Worm (Caenorhabditis elegans) whole organism, late embryonic: Measurements from ENCODE around the gene his-60.

Experiments used
- C08G9.2 ChIP-seq: sonication (generic microtip); optimal IDR thresholded peaks from 2 replicates; lab custom pipeline; 2016; ENCODE audit warnings: mild to moderate bottlenecking, missing genetic modification characterization, moderate library complexity, missing compliant biosample characterization
- C38D4.7 ChIP-seq: fragments of 200-800 bp; sonication (Bioruptor generic); optimal IDR thresholded peaks from 2 replicates; lab custom pipeline; 2018; ENCODE audit warnings: mild to moderate bottlenecking, missing genetic modification characterization, moderate library complexity, missing compliant biosample characterization
- F13H6.1 ChIP-seq: sonication (generic microtip); optimal IDR thresholded peaks from 2 replicates; lab custom pipeline; 2016; ENCODE audit warnings: missing genetic modification characterization, missing compliant biosample characterization
- K09A11.1 ChIP-seq: sonication (generic microtip); optimal IDR thresholded peaks from 2 replicates; lab custom pipeline; 2017; ENCODE audit warnings: antibody characterized with exemption, mild to moderate bottlenecking, missing genetic modification characterization, missing compliant biosample characterization; ENCODE audit not compliant: insufficient read depth
- ceh-14 ChIP-seq: sonication (generic microtip); optimal IDR thresholded peaks from 2 replicates; lab custom pipeline; 2016; ENCODE audit warnings: missing genotype, missing genetic modification characterization, missing compliant biosample characterization
- ceh-18 ChIP-seq: sonication (generic microtip); optimal IDR thresholded peaks from 2 replicates; lab custom pipeline; 2016; ENCODE audit warnings: missing genetic modification characterization, missing compliant biosample characterization
- ceh-19 ChIP-seq: fragments of 200-800 bp; sonication (Bioruptor generic); optimal IDR thresholded peaks from 2 replicates; lab custom pipeline; 2018; ENCODE audit warnings: mild to moderate bottlenecking, missing genetic modification characterization, missing compliant biosample characterization
- ceh-2 ChIP-seq: sonication (generic microtip); optimal IDR thresholded peaks from 2 replicates; lab custom pipeline; 2016; ENCODE audit warnings: missing genotype, missing genetic modification characterization, missing compliant biosample characterization
- ceh-30 ChIP-seq: fragments of 150-350 bp; optimal IDR thresholded peaks from 2 replicates; lab custom pipeline; 2014; ENCODE audit warnings: missing biosample characterization, missing genetic modification characterization
- ceh-34 ChIP-seq: sonication (generic microtip); optimal IDR thresholded peaks from 2 replicates; lab custom pipeline; 2016; ENCODE audit warnings: mild to moderate bottlenecking, missing genetic modification characterization, missing compliant biosample characterization
- ceh-45 ChIP-seq: fragments of 200-800 bp; sonication (Bioruptor generic); IDR thresholded peaks from 2 replicates; pipeline ENCODE4 v1.3.6; 2022; ENCODE audit warnings: missing genetic modification reagents, missing genetic modification characterization, missing compliant biosample characterization
- ceh-48 ChIP-seq: sonication (generic microtip); optimal IDR thresholded peaks from 2 replicates; lab custom pipeline; 2016; ENCODE audit warnings: missing genetic modification characterization, inconsistent platforms, missing compliant biosample characterization
- ceh-6 ChIP-seq: fragments of 200-800 bp; sonication (Bioruptor generic); optimal IDR thresholded peaks from 2 replicates; lab custom pipeline; 2018; ENCODE audit warnings: mild to moderate bottlenecking, missing genetic modification characterization, missing compliant biosample characterization
- ceh-9 ChIP-seq: sonication (generic microtip); optimal IDR thresholded peaks from 2 replicates; lab custom pipeline; 2016; ENCODE audit warnings: mild to moderate bottlenecking, missing genetic modification characterization, inconsistent platforms, missing compliant biosample characterization
- che-1 ChIP-seq: sonication (generic microtip); optimal IDR thresholded peaks from 2 replicates; lab custom pipeline; 2016; ENCODE audit warnings: mild to moderate bottlenecking, missing genetic modification characterization, missing compliant biosample characterization
- dmd-4 ChIP-seq: sonication (generic microtip); optimal IDR thresholded peaks from 2 replicates; lab custom pipeline; 2016; ENCODE audit warnings: borderline replicate concordance, missing genetic modification characterization, missing compliant biosample characterization
- elt-2 ChIP-seq: sonication (generic microtip); optimal IDR thresholded peaks from 2 replicates; lab custom pipeline; 2016; ENCODE audit warnings: missing genetic modification reagents, missing genetic modification characterization, missing compliant biosample characterization
- elt-4 ChIP-seq: sonication (generic microtip); optimal IDR thresholded peaks from 2 replicates; lab custom pipeline; 2016; ENCODE audit warnings: missing genetic modification characterization, missing compliant biosample characterization
- fax-1 ChIP-seq: sonication (generic microtip); optimal IDR thresholded peaks from 2 replicates; lab custom pipeline; 2016; ENCODE audit warnings: missing genotype, missing genetic modification characterization, missing compliant biosample characterization
- fkh-10 ChIP-seq: fragments of 150-350 bp; optimal IDR thresholded peaks from 2 replicates; lab custom pipeline; 2014; ENCODE audit warnings: missing biosample characterization, missing genetic modification reagents, missing genetic modification characterization
- fkh-6 ChIP-seq: sonication (generic microtip); optimal IDR thresholded peaks from 2 replicates; lab custom pipeline; 2016; ENCODE audit warnings: missing genetic modification characterization, missing compliant biosample characterization
- gmeb-2 ChIP-seq: sonication (generic microtip); optimal IDR thresholded peaks from 2 replicates; lab custom pipeline; 2016; ENCODE audit warnings: missing genetic modification characterization, inconsistent platforms, missing compliant biosample characterization
- hlh-15 ChIP-seq: sonication (generic microtip); optimal IDR thresholded peaks from 2 replicates; lab custom pipeline; 2016; ENCODE audit warnings: missing genetic modification characterization, missing compliant biosample characterization
- hlh-30 ChIP-seq: sonication (generic microtip); optimal IDR thresholded peaks from 2 replicates; lab custom pipeline; 2017; ENCODE audit warnings: antibody characterized with exemption, missing genetic modification characterization, missing compliant biosample characterization; ENCODE audit not compliant: insufficient read depth
- hlh-6 ChIP-seq: sonication (generic microtip); optimal IDR thresholded peaks from 2 replicates; lab custom pipeline; 2016; ENCODE audit warnings: missing genotype, missing genetic modification characterization, missing compliant biosample characterization
- lim-6 ChIP-seq: sonication (generic microtip); optimal IDR thresholded peaks from 2 replicates; lab custom pipeline; 2016; ENCODE audit warnings: missing genetic modification characterization, missing compliant biosample characterization
- madf-2 ChIP-seq: sonication (generic microtip); optimal IDR thresholded peaks from 2 replicates; lab custom pipeline; 2017; ENCODE audit warnings: missing genetic modification characterization, missing compliant biosample characterization
- nfya-1 ChIP-seq: sonication (generic microtip); optimal IDR thresholded peaks from 2 replicates; lab custom pipeline; 2017; ENCODE audit warnings: missing genetic modification characterization, mild to moderate bottlenecking, missing compliant biosample characterization, antibody characterized with exemption, moderate library complexity
- nhr-11 ChIP-seq: fragments of 150-350 bp; optimal IDR thresholded peaks from 2 replicates; lab custom pipeline; 2014; ENCODE audit warnings: missing biosample characterization, missing genetic modification characterization
- nhr-232 ChIP-seq: sonication (generic microtip); optimal IDR thresholded peaks from 2 replicates; lab custom pipeline; 2016; ENCODE audit warnings: missing genetic modification characterization, missing compliant biosample characterization
- npax-4 ChIP-seq: sonication (generic microtip); optimal IDR thresholded peaks from 2 replicates; lab custom pipeline; 2016; ENCODE audit warnings: missing genetic modification characterization, missing compliant biosample characterization
- pax-1 ChIP-seq: fragments of 150-350 bp; optimal IDR thresholded peaks from 2 replicates; lab custom pipeline; 2014; ENCODE audit warnings: missing biosample characterization, missing genetic modification characterization
- pha-2 ChIP-seq: sonication (generic microtip); optimal IDR thresholded peaks from 2 replicates; lab custom pipeline; 2017; ENCODE audit warnings: mild to moderate bottlenecking, missing genetic modification characterization, missing compliant biosample characterization
- pros-1 ChIP-seq: fragments of 150-350 bp; optimal IDR thresholded peaks from 2 replicates; lab custom pipeline; 2014; ENCODE audit warnings: missing biosample characterization, missing genetic modification reagents, missing genetic modification characterization
- rnt-1 ChIP-seq: sonication (generic microtip); optimal IDR thresholded peaks from 2 replicates; lab custom pipeline; 2016; ENCODE audit warnings: missing genetic modification characterization, missing compliant biosample characterization
- sdc-2 ChIP-seq: sonication (generic microtip); optimal IDR thresholded peaks from 2 replicates; lab custom pipeline; 2016; ENCODE audit warnings: missing genotype, missing genetic modification characterization, missing compliant biosample characterization
- sox-2 ChIP-seq: fragments of 200-800 bp; sonication (Bioruptor generic); IDR thresholded peaks from 2 replicates; pipeline ENCODE4 v1.3.6; 2022; ENCODE audit warnings: missing genetic modification reagents, missing genetic modification characterization, missing compliant biosample characterization
- sox-4 ChIP-seq: sonication (generic microtip); optimal IDR thresholded peaks from 2 replicates; lab custom pipeline; 2017; ENCODE audit warnings: mild to moderate bottlenecking, missing genetic modification characterization, inconsistent platforms, missing compliant biosample characterization
- tbx-2 ChIP-seq: sonication (generic microtip); optimal IDR thresholded peaks from 2 replicates; lab custom pipeline; 2016; ENCODE audit warnings: missing genetic modification characterization, missing compliant biosample characterization
- tbx-7 ChIP-seq: sonication (generic microtip); optimal IDR thresholded peaks from 2 replicates; lab custom pipeline; 2016; ENCODE audit warnings: missing genotype, missing genetic modification characterization, missing compliant biosample characterization
- unc-3 ChIP-seq, 2 experiments: fragments of 200-800 bp in 1 of 2; sonication (Bioruptor generic) in 1 of 2; sonication (generic microtip) in 1 of 2; conservative IDR thresholded peaks in 1 of 2; optimal IDR thresholded peaks in 1 of 2; 2 replicates each; pipeline versions ENCODE4 v1.3.6 to Lab custom; 2016 to 2022; ENCODE audit warnings: missing compliant biosample characterization in 2 of 2, missing genetic modification characterization in 2 of 2, missing genetic modification reagents in 1 of 2
- unc-55 ChIP-seq: sonication (generic microtip); optimal IDR thresholded peaks from 2 replicates; lab custom pipeline; 2017; ENCODE audit warnings: missing biosample characterization, missing genetic modification reagents, missing genetic modification characterization
- unc-86 ChIP-seq: sonication (generic microtip); optimal IDR thresholded peaks from 2 replicates; lab custom pipeline; 2016; ENCODE audit warnings: missing genetic modification characterization, missing compliant biosample characterization
- ztf-16 ChIP-seq: sonication (generic microtip); optimal IDR thresholded peaks from 2 replicates; lab custom pipeline; 2017; ENCODE audit warnings: missing genetic modification characterization, missing compliant biosample characterization

The his-60 gene

DNA sequence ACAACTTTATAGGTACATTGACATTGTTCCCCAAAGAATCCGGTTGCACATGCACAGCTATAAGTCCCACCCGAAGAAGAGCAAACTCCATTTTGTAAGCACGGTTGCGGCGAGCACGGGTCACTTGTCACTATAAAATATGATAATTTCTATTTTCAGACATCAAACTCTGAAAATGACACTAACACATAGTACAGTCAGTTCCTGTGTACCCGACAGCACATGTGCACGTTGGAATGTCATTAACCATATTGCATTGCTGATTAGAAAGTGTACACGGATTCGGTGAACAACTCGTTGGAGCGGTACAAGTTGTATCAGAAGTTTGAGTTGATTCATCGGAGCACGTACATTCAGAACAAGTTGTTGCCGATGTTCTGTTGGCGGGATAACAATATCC lies 9.4 kb upstream of the his-60 start:
- TF ChIP-seq K09A11.1 (tag; lab: Kevin White, UChicago), result no peak
- TF ChIP-seq sox-2, result no peak
- no peak for TF ChIP-seq hlh-6
- TF ChIP-seq ceh-14 (tag; lab: Kevin White, UChicago), result no peak
- TF ChIP-seq, all 69 proteins: peak for 0

DNA sequence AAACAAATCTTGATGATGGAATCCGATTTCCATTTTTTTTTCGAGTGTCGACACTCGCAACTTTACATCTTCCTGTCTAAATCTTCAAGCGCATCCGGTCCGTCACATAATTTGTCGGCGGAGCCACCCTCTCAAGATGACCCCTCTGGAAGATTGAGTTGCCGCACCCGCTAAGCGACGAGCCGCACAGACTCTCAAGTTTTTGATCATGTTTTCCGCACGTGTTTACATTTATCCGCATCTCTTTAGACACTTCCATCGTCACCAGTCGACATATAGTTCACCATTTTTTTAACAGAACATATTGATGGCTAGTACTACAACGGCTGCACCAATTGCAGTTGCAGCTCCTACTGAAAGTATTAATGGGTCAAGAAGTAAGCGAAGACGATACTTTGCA lies 3.7 kb upstream of the his-60 start, which contains the start of gene F55G1.1:
Gene F55G1.1, plus strand, starts transcription at position 301 of the 400 bp plus-strand sequence.
- TF ChIP-seq ceh-48 (tag; lab: Kevin White, UChicago) (no peak), hlh-15 (no peak)
- TF ChIP-seq, all 69 proteins: peak for 0

DNA sequence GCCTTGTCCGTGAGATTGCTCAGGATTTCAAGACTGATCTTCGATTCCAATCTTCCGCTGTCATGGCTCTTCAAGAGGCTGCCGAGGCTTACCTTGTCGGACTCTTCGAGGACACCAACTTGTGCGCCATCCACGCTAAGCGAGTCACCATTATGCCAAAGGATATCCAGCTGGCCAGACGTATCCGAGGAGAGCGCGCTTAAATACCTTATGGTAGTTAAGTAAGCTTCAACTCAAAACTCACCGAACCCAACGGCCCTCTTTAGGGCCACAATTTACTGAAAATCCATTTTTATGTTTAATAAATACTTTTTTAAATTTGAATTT lies 628 bp upstream of the his-60 start:
- TF ChIP-seq elt-2 (tag; lab: Kevin White, UChicago), result no peak

DNA sequence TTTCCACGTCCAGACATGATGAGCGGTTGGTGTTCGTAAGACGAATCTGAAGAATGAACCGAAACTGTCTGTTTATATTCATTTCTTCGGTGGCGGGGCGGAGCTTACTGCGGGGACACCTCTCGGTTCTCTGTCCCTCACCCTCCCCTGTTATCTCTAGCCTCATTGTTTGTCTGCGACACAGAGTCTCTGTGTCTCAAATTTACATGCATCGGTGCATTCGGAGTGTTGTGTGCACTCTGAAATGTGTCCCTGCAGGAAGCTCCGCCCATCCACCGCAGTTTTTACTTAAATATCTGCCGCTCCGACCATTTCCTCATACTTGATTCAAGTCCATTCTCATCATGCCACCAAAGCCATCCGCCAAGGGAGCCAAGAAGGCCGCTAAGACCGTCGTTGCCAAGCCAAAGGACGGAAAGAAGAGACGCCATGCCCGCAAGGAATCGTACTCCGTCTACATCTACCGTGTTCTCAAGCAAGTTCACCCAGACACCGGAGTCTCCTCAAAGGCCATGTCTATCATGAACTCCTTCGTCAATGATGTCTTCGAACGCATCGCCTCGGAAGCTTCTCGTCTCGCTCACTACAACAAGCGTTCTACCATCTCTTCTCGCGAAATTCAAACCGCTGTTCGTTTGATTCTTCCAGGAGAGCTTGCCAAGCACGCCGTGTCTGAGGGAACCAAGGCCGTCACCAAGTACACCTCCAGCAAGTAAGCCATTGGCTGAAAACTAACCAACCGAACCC lies 1.4 kb downstream of the his-60 start, which contains the start of the genes his-61 and his-62:
Gene his-61, minus strand, starts transcription at position 17 of the 747 bp plus-strand sequence.
Gene his-62, plus strand, starts transcription at position 345 of the 747 bp plus-strand sequence.
- TF ChIP-seq ceh-14 (tag; lab: Kevin White, UChicago), result peak; percentile 38
- TF ChIP-seq hlh-30 (tag; lab: Kevin White, UChicago), result no peak
- TF ChIP-seq dmd-4, result peak; percentile 39
- TF ChIP-seq K09A11.1 (tag; lab: Kevin White, UChicago), result no peak
- TF ChIP-seq fax-1, result no peak
- peak; percentile 80 for TF ChIP-seq unc-55 (GFP tag; lab: Kevin White, UChicago)
- no peak for TF ChIP-seq unc-3 (GFP tag; conservative IDR thresholded peaks at IDR 0.05; lab: Robert Waterston, UW)
- no peak for TF ChIP-seq unc-3 (tag; optimal IDR thresholded peaks at IDR 0.05; lab: Kevin White, UChicago)
- TF ChIP-seq ceh-6, result peak; percentile 15
- no peak for TF ChIP-seq nhr-11 (tag; lab: Kevin White, UChicago)
- TF ChIP-seq elt-2 (tag; lab: Kevin White, UChicago), result peak; percentile 71
- no peak for TF ChIP-seq sox-4 (tag; lab: Kevin White, UChicago)
- no peak for TF ChIP-seq nhr-232
- peak; percentile 57 for TF ChIP-seq C08G9.2 (tag; lab: Kevin White, UChicago)
- peak; percentile 66; the same call in 1 of the 2 replicates for TF ChIP-seq ceh-45 (GFP tag; lab: Robert Waterston, UW)
- TF ChIP-seq ceh-19 (GFP tag; lab: Kevin White, UChicago), result peak; percentile 40
- peak; percentile 81 for TF ChIP-seq nfya-1 (tag; lab: Kevin White, UChicago)
- TF ChIP-seq pax-1 (tag; lab: Kevin White, UChicago), result peak; percentile 89
- peak; percentile 44 for TF ChIP-seq ztf-16
- peak; percentile 88 for TF ChIP-seq tbx-2 (tag; lab: Kevin White, UChicago)
- TF ChIP-seq pha-2 (tag; lab: Kevin White, UChicago), result no peak
- no peak for TF ChIP-seq lim-6
- no peak for TF ChIP-seq ceh-30 (tag; lab: Kevin White, UChicago)
- TF ChIP-seq ceh-9, result no peak
- TF ChIP-seq unc-86 (tag; lab: Kevin White, UChicago), result peak; percentile 65
- no peak for TF ChIP-seq fkh-6 (tag; lab: Kevin White, UChicago)
- peak; percentile 36 for TF ChIP-seq hlh-6
- no peak for TF ChIP-seq hlh-15
- TF ChIP-seq elt-4 (tag; lab: Kevin White, UChicago), result no peak
- TF ChIP-seq ceh-2 (tag; lab: Kevin White, UChicago), result peak; percentile 60
- TF ChIP-seq fkh-10, result no peak
- TF ChIP-seq pros-1 (tag; lab: Kevin White, UChicago), result peak; percentile 78
- TF ChIP-seq rnt-1 (tag; lab: Kevin White, UChicago), result peak; percentile 65
- TF ChIP-seq C38D4.7 (GFP tag; lab: Kevin White, UChicago), result no peak
- TF ChIP-seq tbx-7 (tag; lab: Kevin White, UChicago), result peak; percentile 69
- no peak for TF ChIP-seq npax-4 (tag; lab: Kevin White, UChicago)
- TF ChIP-seq sdc-2 (tag; lab: Kevin White, UChicago), result peak; percentile 50
- TF ChIP-seq madf-2, result peak; percentile 46
- TF ChIP-seq che-1 (tag; lab: Kevin White, UChicago), result no peak
- TF ChIP-seq gmeb-2 (tag; lab: Kevin White, UChicago), result no peak
- TF ChIP-seq F13H6.1 (tag; lab: Kevin White, UChicago), result no peak
- peak; percentile 94 for TF ChIP-seq ceh-34
- TF ChIP-seq ceh-18 (tag; lab: Kevin White, UChicago), result peak; percentile 43
